Worm (Caenorhabditis elegans) whole organism, L4 larva: ENCODE measurements around the gene ugt-60.

Experiments used
- ama-1 ChIP-seq: fragments of 150-350 bp; optimal IDR thresholded peaks from 2 replicates; lab custom pipeline; 2014; ENCODE audit warnings: inconsistent platforms, mixed read lengths
- daf-19 ChIP-seq: fragments of 200-800 bp; sonication (Bioruptor generic); conservative IDR thresholded peaks from 2 replicates; pipeline ENCODE4 v1.3.6; 2022; ENCODE audit warnings: missing genetic modification characterization, missing compliant biosample characterization
- duxl-1 ChIP-seq: sonication (generic microtip); optimal IDR thresholded peaks from 2 replicates; lab custom pipeline; 2016; ENCODE audit warnings: mild to moderate bottlenecking, missing genetic modification characterization, moderate library complexity, missing compliant biosample characterization; ENCODE audit not compliant: poor library complexity
- dve-1 ChIP-seq: sonication (generic microtip); optimal IDR thresholded peaks from 2 replicates; lab custom pipeline; 2017; ENCODE audit warnings: antibody characterized with exemption, mild to moderate bottlenecking, missing genetic modification characterization, missing compliant biosample characterization; ENCODE audit not compliant: insufficient read depth
- fkh-10 ChIP-seq: fragments of 150-350 bp; optimal IDR thresholded peaks from 2 replicates; lab custom pipeline; 2014; ENCODE audit warnings: missing biosample characterization, missing genetic modification reagents, missing genetic modification characterization
- jun-1 ChIP-seq: fragments of 150-350 bp; optimal IDR thresholded peaks from 2 replicates; lab custom pipeline; 2014; ENCODE audit warnings: missing biosample characterization, missing genetic modification reagents, missing genetic modification characterization
- lin-1 ChIP-seq: fragments of 200-800 bp; sonication (Bioruptor generic); IDR thresholded peaks from 2 replicates; pipeline ENCODE4 v1.3.6; 2022; ENCODE audit warnings: missing genetic modification reagents, missing genetic modification characterization, missing compliant biosample characterization
- nhr-11 ChIP-seq: fragments of 150-350 bp; optimal IDR thresholded peaks from 2 replicates; lab custom pipeline; 2014; ENCODE audit warnings: missing biosample characterization, missing genetic modification characterization
- nhr-25 ChIP-seq: sonication (generic microtip); optimal IDR thresholded peaks from 2 replicates; lab custom pipeline; 2017; ENCODE audit warnings: missing genetic modification characterization, mild to moderate bottlenecking, missing compliant biosample characterization, antibody characterized with exemption, moderate library complexity, borderline replicate concordance; ENCODE audit not compliant: insufficient read depth
- snpc-4 ChIP-seq: fragments of 150-350 bp; optimal IDR thresholded peaks from 2 replicates; lab custom pipeline; 2014; ENCODE audit warnings: missing biosample characterization, missing genetic modification characterization

DNA sequence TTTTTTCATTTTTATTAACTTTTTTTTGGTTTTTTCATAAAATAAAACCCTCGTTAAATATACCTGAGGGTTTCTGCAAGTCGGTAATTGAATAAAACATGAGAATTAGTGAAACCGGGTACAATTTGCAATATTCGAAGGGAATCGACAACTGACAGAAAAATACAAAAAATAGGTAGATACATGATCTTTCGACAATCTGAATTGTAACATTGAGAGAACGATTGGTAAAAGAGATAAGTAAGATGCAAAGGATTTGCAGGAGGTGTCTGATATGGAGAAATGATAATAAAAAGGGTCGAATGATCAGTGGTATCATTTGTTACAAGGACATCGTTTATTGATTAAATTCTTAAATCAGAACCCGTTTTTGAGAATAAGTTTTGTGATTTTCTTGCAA is at the start of gene ugt-60:
- no peak for TF ChIP-seq fkh-10 (GFP tag; lab: Kevin White, UChicago)
- TF ChIP-seq ama-1, result no peak
- TF ChIP-seq daf-19, result no peak
- TF ChIP-seq dve-1 (tag; lab: Kevin White, UChicago), result no peak
- no peak for TF ChIP-seq nhr-25 (tag; lab: Kevin White, UChicago)
- TF ChIP-seq lin-1 (GFP tag; lab: Robert Waterston, UW), result no peak
- no peak for TF ChIP-seq snpc-4 (tag; lab: Kevin White, UChicago)
- no peak for TF ChIP-seq nhr-11
- no peak for TF ChIP-seq jun-1 (tag; lab: Kevin White, UChicago)
- no peak for TF ChIP-seq duxl-1 (tag; lab: Kevin White, UChicago)
